Worm (Caenorhabditis elegans) whole organism, L3 larva: Measurements from ENCODE around the gene ttr-21.
A peak's percentile ranks its signal among the peaks of the same experiment; 100 is the strongest.

Experiments
- R02D3.7 ChIP-seq: fragments of 150-350 bp; optimal IDR thresholded peaks from 2 replicates; lab custom pipeline; 2014; ENCODE audit warnings: missing biosample characterization, missing genetic modification characterization
- aly-2 ChIP-seq: fragments of 150-350 bp; optimal IDR thresholded peaks from 2 replicates; lab custom pipeline; 2014; ENCODE audit warnings: missing biosample characterization, missing genetic modification characterization
- ceh-28 ChIP-seq: fragments of 150-350 bp; optimal IDR thresholded peaks from 2 replicates; lab custom pipeline; 2014; ENCODE audit warnings: missing biosample characterization, missing genetic modification reagents, missing genetic modification characterization
- elt-2 ChIP-seq: sonication (generic microtip); optimal IDR thresholded peaks from 2 replicates; lab custom pipeline; 2016; ENCODE audit warnings: missing genetic modification reagents, mild to moderate bottlenecking, missing genetic modification characterization, missing compliant biosample characterization
- elt-3 ChIP-seq, 3 experiments: fragments of 150-350 bp in 1 of 3; sonication (generic microtip) in 2 of 3; optimal IDR thresholded peaks; 2 replicates in 2 of 3; 4 replicates in 1 of 3; lab custom pipeline; 2014 to 2017; ENCODE audit warnings: missing biosample characterization in 3 of 3, missing genetic modification characterization in 3 of 3
- fos-1 ChIP-seq: fragments of 150-350 bp; optimal IDR thresholded peaks from 2 replicates; lab custom pipeline; 2014; ENCODE audit warnings: missing biosample characterization, missing genetic modification characterization
- jun-1 ChIP-seq: fragments of 150-350 bp; optimal IDR thresholded peaks from 2 replicates; lab custom pipeline; 2014; ENCODE audit warnings: missing biosample characterization, missing genetic modification reagents, missing genetic modification characterization
- lin-39 ChIP-seq: fragments of 150-350 bp; optimal IDR thresholded peaks from 2 replicates; lab custom pipeline; 2018; ENCODE audit warnings: missing biosample characterization, missing genetic modification reagents, missing genetic modification characterization
- nfya-1 ChIP-seq: sonication (generic microtip); optimal IDR thresholded peaks from 2 replicates; lab custom pipeline; 2017; ENCODE audit warnings: missing genetic modification characterization, mild to moderate bottlenecking, missing compliant biosample characterization, antibody characterized with exemption, moderate library complexity; ENCODE audit not compliant: insufficient read depth
- nhr-77 ChIP-seq: fragments of 150-350 bp; optimal IDR thresholded peaks from 2 replicates; lab custom pipeline; 2014; ENCODE audit warnings: missing biosample characterization, missing genetic modification characterization
- pqm-1 ChIP-seq: fragments of 150-350 bp; optimal IDR thresholded peaks from 2 replicates; lab custom pipeline; 2017; ENCODE audit warnings: missing biosample characterization, missing genetic modification characterization, inconsistent platforms
- snpc-4 ChIP-seq: fragments of 150-350 bp; optimal IDR thresholded peaks from 2 replicates; lab custom pipeline; 2014; ENCODE audit warnings: missing biosample characterization, missing genetic modification characterization
- unc-62 ChIP-seq: fragments of 150-350 bp; sonication (generic microtip); optimal IDR thresholded peaks from 4 replicates; lab custom pipeline; 2014; ENCODE audit warnings: missing biosample characterization, missing genetic modification reagents, missing genetic modification characterization

DNA sequence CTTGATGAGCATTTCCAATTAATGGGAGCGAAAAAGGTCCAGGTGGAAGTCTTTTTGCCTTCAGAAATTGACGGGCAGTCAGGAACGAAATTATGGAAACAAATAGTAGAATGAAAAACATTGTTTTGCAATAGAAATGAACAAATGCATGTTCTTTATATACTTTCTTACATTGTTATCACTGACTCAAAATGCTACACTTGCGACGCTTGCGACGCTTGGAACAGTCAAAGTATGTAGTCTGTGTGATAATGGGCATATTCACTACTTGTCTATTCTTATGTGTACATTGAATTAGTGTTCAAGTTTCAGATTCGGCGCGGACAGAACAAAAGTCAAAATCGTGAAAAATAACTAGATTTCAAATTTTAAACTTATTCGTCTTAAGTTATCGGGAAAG is 44.2 kb upstream of the ttr-21 start, which contains the start of gene cyp-35C1:
- TF ChIP-seq elt-3 (tag; optimal IDR thresholded peaks at IDR 0.05; lab: Kevin White, UChicago) = no peak
- no peak for TF ChIP-seq unc-62 (GFP tag; lab: Kevin White, UChicago)
- TF ChIP-seq fos-1 (tag; lab: Kevin White, UChicago) = no peak
- TF ChIP-seq lin-39 (tag; lab: Kevin White, UChicago) = no peak
- TF ChIP-seq nhr-77 (tag; lab: Kevin White, UChicago) = no peak
- TF ChIP-seq R02D3.7 (tag; lab: Kevin White, UChicago) = no peak
- no peak for TF ChIP-seq snpc-4
- TF ChIP-seq pqm-1 (tag; lab: Kevin White, UChicago) = peak; percentile 51
- no peak for TF ChIP-seq nfya-1 (tag; lab: Kevin White, UChicago)
- peak; percentile 59 for TF ChIP-seq elt-2 (tag; lab: Kevin White, UChicago)
- TF ChIP-seq aly-2 (tag; lab: Kevin White, UChicago) = no peak
- TF ChIP-seq jun-1 (tag; lab: Kevin White, UChicago) = no peak
- TF ChIP-seq ceh-28 = no peak
